Worm (Caenorhabditis elegans): ENCODE data around the gene F13H10.8.

- TF ChIP-seq fkh-2 (tag; optimal IDR thresholded peaks at IDR 0.05) (no peak), nhr-77 (tag; optimal IDR thresholded peaks at IDR 0.05) (no peak), unc-39 (tag; optimal IDR thresholded peaks at IDR 0.05) (no peak), pqm-1 (tag; optimal IDR thresholded peaks at IDR 0.05) (peak; percentile 22), ceh-16 (tag; optimal IDR thresholded peaks at IDR 0.05) (no peak), pha-4 (tag; optimal IDR thresholded peaks at IDR 0.05) (peak; percentile 55), tbx-2 (tag; optimal IDR thresholded peaks at IDR 0.05) (no peak), mdl-1 (tag; optimal IDR thresholded peaks at IDR 0.05) (peak; percentile 53), nhr-25 (tag; optimal IDR thresholded peaks at IDR 0.05) (peak; percentile 95), nhr-76 (tag; optimal IDR thresholded peaks at IDR 0.05) (no peak), snpc-4 (tag; optimal IDR thresholded peaks at IDR 0.05) (no peak), ztf-11 (tag; optimal IDR thresholded peaks at IDR 0.05) (no peak), R02D3.7 (tag; optimal IDR thresholded peaks at IDR 0.05) (no peak)
Measured at ce11 chrIV:10975968-10976367, 44.3 kb upstream of the F13H10.8 start.
